Fruit fly (Drosophila melanogaster) whole organism, embryonic: Measurements from ENCODE around the gene CG11454.

Experiments used
- CG10654 ChIP-seq: fragments of 200-800 bp; sonication (Bioruptor generic); optimal IDR thresholded peaks from 2 replicates; lab custom pipeline; 2016; ENCODE audit warnings: missing biosample characterization, missing genetic modification characterization
- CG10979 ChIP-seq: fragments of 200-800 bp; sonication (Bioruptor generic); optimal IDR thresholded peaks from 2 replicates; lab custom pipeline; 2018; ENCODE audit warnings: missing biosample characterization, mild to moderate bottlenecking, missing genetic modification characterization, moderate library complexity
- CG13287 ChIP-seq: fragments of 200-800 bp; sonication (Bioruptor generic); IDR thresholded peaks from 2 replicates; pipeline ENCODE4 v1.3.6; 2022; ENCODE audit warnings: missing biosample characterization, missing genetic modification characterization; ENCODE audit not compliant: partially characterized antibody
- CG13894 ChIP-seq: fragments of 200-800 bp; sonication (Bioruptor generic); optimal IDR thresholded peaks from 3 replicates; lab custom pipeline; 2018; ENCODE audit warnings: missing biosample characterization, mild to moderate bottlenecking, missing genetic modification characterization, moderate library complexity
- CG14965 ChIP-seq: fragments of 200-800 bp; sonication (Bioruptor generic); optimal IDR thresholded peaks from 2 replicates; lab custom pipeline; 2016; ENCODE audit warnings: missing biosample characterization, missing genetic modification characterization, borderline replicate concordance
- CG1529 ChIP-seq: fragments of 200-800 bp; sonication (Bioruptor generic); optimal IDR thresholded peaks from 3 replicates; lab custom pipeline; 2018; ENCODE audit warnings: missing biosample characterization, missing genetic modification characterization
- CG15514 ChIP-seq: fragments of 200-800 bp; sonication (Bioruptor generic); optimal IDR thresholded peaks from 3 replicates; lab custom pipeline; 2017; ENCODE audit warnings: missing biosample characterization, missing genetic modification characterization, mild to moderate bottlenecking, moderate library complexity, missing genetic modification reagents
- CG15696 ChIP-seq: fragments of 200-800 bp; sonication (Bioruptor generic); optimal IDR thresholded peaks from 2 replicates; lab custom pipeline; 2019; ENCODE audit warnings: missing biosample characterization, mild to moderate bottlenecking, missing genetic modification characterization, moderate library complexity
- CG16779 ChIP-seq: fragments of 200-800 bp; sonication (Bioruptor generic); IDR thresholded peaks from 2 replicates; pipeline ENCODE4 v1.3.6; 2022; ENCODE audit warnings: missing biosample characterization, missing genetic modification characterization
- CG17568 ChIP-seq: fragments of 200-800 bp; sonication (Bioruptor generic); optimal IDR thresholded peaks from 2 replicates; lab custom pipeline; 2018; ENCODE audit warnings: missing biosample characterization, mild to moderate bottlenecking, missing genetic modification characterization, moderate library complexity
- CG18011 ChIP-seq: fragments of 200-800 bp; sonication (Bioruptor generic); optimal IDR thresholded peaks from 2 replicates; lab custom pipeline; 2017; ENCODE audit warnings: missing biosample characterization, missing genetic modification characterization, mild to moderate bottlenecking, moderate library complexity, missing genotype
- CG1832 ChIP-seq: fragments of 200-800 bp; sonication (Bioruptor generic); optimal IDR thresholded peaks from 2 replicates; lab custom pipeline; 2017; ENCODE audit warnings: missing biosample characterization, mild to moderate bottlenecking, missing genetic modification characterization, inconsistent platforms
- CG2120 ChIP-seq: fragments of 200-800 bp; sonication (Bioruptor generic); optimal IDR thresholded peaks from 3 replicates; lab custom pipeline; 2016; ENCODE audit warnings: missing biosample characterization, missing genetic modification characterization
- CG3163 ChIP-seq: fragments of 200-800 bp; sonication (Bioruptor generic); optimal IDR thresholded peaks from 3 replicates; lab custom pipeline; 2016; ENCODE audit warnings: missing biosample characterization, missing genetic modification characterization
- CG34224 ChIP-seq: fragments of 200-800 bp; sonication (Bioruptor generic); IDR thresholded peaks from 3 replicates; pipeline ENCODE4 v1.3.6; 2022; ENCODE audit warnings: missing biosample characterization, missing genetic modification characterization; ENCODE audit not compliant: partially characterized antibody
- CG34376 ChIP-seq: fragments of 200-800 bp; sonication (Bioruptor generic); optimal IDR thresholded peaks from 2 replicates; lab custom pipeline; 2018; ENCODE audit warnings: missing biosample characterization, mild to moderate bottlenecking, missing genetic modification characterization
- CG4360 ChIP-seq: fragments of 200-800 bp; sonication (Bioruptor generic); IDR thresholded peaks from 2 replicates; pipeline ENCODE4 v1.3.6; 2022; ENCODE audit warnings: missing biosample characterization, missing genetic modification characterization
- CG4730 ChIP-seq: fragments of 200-800 bp; sonication (Bioruptor generic); IDR thresholded peaks from 2 replicates; pipeline ENCODE4 v1.3.6; 2022; ENCODE audit warnings: missing biosample characterization, missing genetic modification characterization
- CG6654 ChIP-seq: fragments of 200-800 bp; sonication (Bioruptor generic); optimal IDR thresholded peaks from 2 replicates; lab custom pipeline; 2017; ENCODE audit warnings: missing biosample characterization, mild to moderate bottlenecking, missing genetic modification characterization
- CG7745 ChIP-seq: fragments of 200-800 bp; sonication (Bioruptor generic); optimal IDR thresholded peaks from 2 replicates; lab custom pipeline; 2018; ENCODE audit warnings: missing biosample characterization, mild to moderate bottlenecking, missing genetic modification characterization, moderate library complexity
- CG7963 ChIP-seq: fragments of 200-800 bp; sonication (Bioruptor generic); IDR thresholded peaks from 3 replicates; pipeline ENCODE4 v1.3.6; 2022; ENCODE audit warnings: missing biosample characterization, missing genetic modification characterization; ENCODE audit not compliant: partially characterized antibody
- Deaf1 ChIP-seq: fragments of 200-800 bp; optimal IDR thresholded peaks from 3 replicates; lab custom pipeline; 2019; ENCODE audit warnings: missing biosample characterization, mild to moderate bottlenecking, missing genetic modification characterization, moderate library complexity
- Drgx ChIP-seq: fragments of 200-800 bp; sonication (Bioruptor generic); IDR thresholded peaks from 2 replicates; pipeline ENCODE4 v1.3.6; 2022; ENCODE audit warnings: missing biosample characterization, missing genetic modification characterization
- E2f2 ChIP-seq: fragments of 200-800 bp; sonication (Bioruptor generic); IDR thresholded peaks from 2 replicates; pipeline ENCODE4 v1.3.6; 2022; ENCODE audit warnings: missing biosample characterization, missing genetic modification characterization
- HLH4C ChIP-seq: fragments of 200-800 bp; sonication (Bioruptor generic); IDR thresholded peaks from 3 replicates; pipeline ENCODE4 v1.3.6; 2022; ENCODE audit warnings: missing biosample characterization, missing genetic modification characterization; ENCODE audit not compliant: partially characterized antibody
- Hand ChIP-seq: fragments of 200-800 bp; sonication (Bioruptor generic); optimal IDR thresholded peaks from 2 replicates; lab custom pipeline; 2017; ENCODE audit warnings: mild to moderate bottlenecking, missing biosample characterization, missing genetic modification reagents, missing genetic modification characterization
- Mes4 ChIP-seq: fragments of 200-800 bp; sonication (Bioruptor generic); optimal IDR thresholded peaks from 2 replicates; lab custom pipeline; 2016; ENCODE audit warnings: missing biosample characterization, missing genetic modification characterization
- Nf-YC ChIP-seq: fragments of 200-800 bp; optimal IDR thresholded peaks from 3 replicates; lab custom pipeline; 2019; ENCODE audit warnings: missing biosample characterization, mild to moderate bottlenecking, missing genetic modification characterization, moderate library complexity
- Oaz ChIP-seq: fragments of 200-800 bp; sonication (Bioruptor generic); IDR thresholded peaks from 2 replicates; pipeline ENCODE4 v1.3.6; 2022; ENCODE audit warnings: missing biosample characterization, missing genetic modification characterization
- PHDP ChIP-seq: fragments of 200-800 bp; sonication (Bioruptor generic); optimal IDR thresholded peaks from 3 replicates; lab custom pipeline; 2018; ENCODE audit warnings: missing biosample characterization, mild to moderate bottlenecking, missing genetic modification characterization, moderate library complexity
- Spps ChIP-seq: fragments of 200-800 bp; sonication (Bioruptor generic); optimal IDR thresholded peaks from 2 replicates; lab custom pipeline; 2018; ENCODE audit warnings: missing biosample characterization, mild to moderate bottlenecking, missing genetic modification characterization
- Trl ChIP-seq, 3 experiments: fragments of >200 bp in 2 of 3; fragments of 200-800 bp in 1 of 3; sonication (Bioruptor generic) in 1 of 3; optimal IDR thresholded peaks; 2 replicates in 1 of 3; 3 replicates in 2 of 3; lab custom pipeline; 2016 to 2017; ENCODE audit warnings: missing biosample characterization in 1 of 3, missing genetic modification characterization in 1 of 3
- bab2 ChIP-seq: fragments of 200-800 bp; sonication (Bioruptor generic); optimal IDR thresholded peaks from 2 replicates; lab custom pipeline; 2016; ENCODE audit warnings: missing biosample characterization, missing genetic modification characterization
- crc ChIP-seq: fragments of 200-800 bp; sonication (Bioruptor generic); optimal IDR thresholded peaks from 2 replicates; lab custom pipeline; 2016; ENCODE audit warnings: missing biosample characterization, missing genetic modification characterization
- cwo ChIP-seq: fragments of 200-800 bp; sonication (Bioruptor generic); optimal IDR thresholded peaks from 3 replicates; lab custom pipeline; 2017; ENCODE audit warnings: missing biosample characterization, missing genetic modification characterization, mild to moderate bottlenecking, moderate library complexity, missing genetic modification reagents
- dm ChIP-seq: fragments of 200-800 bp; sonication (Bioruptor generic); optimal IDR thresholded peaks from 3 replicates; lab custom pipeline; 2016; ENCODE audit warnings: missing biosample characterization, missing genetic modification characterization
- hb ChIP-seq: fragments of 200-800 bp; sonication (Bioruptor generic); IDR thresholded peaks from 3 replicates; pipeline ENCODE4 v1.3.6; 2022; ENCODE audit warnings: missing biosample characterization, missing genetic modification characterization; ENCODE audit not compliant: partially characterized antibody
- jumu ChIP-seq: fragments of 200-800 bp; sonication (Bioruptor generic); optimal IDR thresholded peaks from 3 replicates; lab custom pipeline; 2016; ENCODE audit warnings: missing biosample characterization, missing genetic modification characterization
- kah ChIP-seq: fragments of 200-800 bp; sonication (Bioruptor generic); optimal IDR thresholded peaks from 2 replicates; lab custom pipeline; 2018; ENCODE audit warnings: missing biosample characterization, mild to moderate bottlenecking, missing genetic modification characterization
- ken ChIP-seq: fragments of 200-800 bp; sonication (Bioruptor generic); IDR thresholded peaks from 3 replicates; pipeline ENCODE4 v1.3.6; 2022; ENCODE audit warnings: missing biosample characterization, missing genetic modification characterization
- pnt ChIP-seq: fragments of 200-800 bp; sonication (Bioruptor generic); optimal IDR thresholded peaks from 3 replicates; lab custom pipeline; 2016; ENCODE audit warnings: missing biosample characterization, missing genetic modification characterization
- pros ChIP-seq: fragments of 200-800 bp; sonication (Bioruptor generic); optimal IDR thresholded peaks from 3 replicates; lab custom pipeline; 2019; ENCODE audit warnings: missing biosample characterization, mild to moderate bottlenecking, missing genetic modification characterization, moderate library complexity
- rib ChIP-seq: fragments of 200-800 bp; sonication (Bioruptor generic); IDR thresholded peaks from 2 replicates; pipeline ENCODE4 v1.3.6; 2022; ENCODE audit warnings: missing biosample characterization, missing genetic modification characterization
- sc ChIP-seq, 3 experiments: fragments of >200 bp in 2 of 3; fragments of 200-800 bp in 1 of 3; sonication (Bioruptor generic) in 1 of 3; optimal IDR thresholded peaks; 2 replicates in 2 of 3; 3 replicates in 1 of 3; lab custom pipeline; 2017; ENCODE audit warnings: mild to moderate bottlenecking in 1 of 3, missing biosample characterization in 1 of 3, missing genetic modification characterization in 1 of 3, missing genetic modification reagents in 1 of 3
- sens ChIP-seq: fragments of 200-800 bp; sonication (Bioruptor generic); peaks from one replicate; lab custom pipeline; 2016; ENCODE audit warnings: missing biosample characterization, missing genetic modification characterization
- sug ChIP-seq: fragments of 200-800 bp; optimal IDR thresholded peaks from 2 replicates; lab custom pipeline; 2019; ENCODE audit warnings: missing biosample characterization, mild to moderate bottlenecking, missing genetic modification characterization, moderate library complexity
- twi ChIP-seq: fragments of 200-800 bp; optimal IDR thresholded peaks from 2 replicates; lab custom pipeline; 2019; ENCODE audit warnings: missing biosample characterization, mild to moderate bottlenecking, missing genetic modification characterization, moderate library complexity
- tx ChIP-seq: fragments of 200-800 bp; sonication (Bioruptor generic); optimal IDR thresholded peaks from 2 replicates; lab custom pipeline; 2016; ENCODE audit warnings: missing biosample characterization, missing genetic modification characterization

Gene CG11454

DNA sequence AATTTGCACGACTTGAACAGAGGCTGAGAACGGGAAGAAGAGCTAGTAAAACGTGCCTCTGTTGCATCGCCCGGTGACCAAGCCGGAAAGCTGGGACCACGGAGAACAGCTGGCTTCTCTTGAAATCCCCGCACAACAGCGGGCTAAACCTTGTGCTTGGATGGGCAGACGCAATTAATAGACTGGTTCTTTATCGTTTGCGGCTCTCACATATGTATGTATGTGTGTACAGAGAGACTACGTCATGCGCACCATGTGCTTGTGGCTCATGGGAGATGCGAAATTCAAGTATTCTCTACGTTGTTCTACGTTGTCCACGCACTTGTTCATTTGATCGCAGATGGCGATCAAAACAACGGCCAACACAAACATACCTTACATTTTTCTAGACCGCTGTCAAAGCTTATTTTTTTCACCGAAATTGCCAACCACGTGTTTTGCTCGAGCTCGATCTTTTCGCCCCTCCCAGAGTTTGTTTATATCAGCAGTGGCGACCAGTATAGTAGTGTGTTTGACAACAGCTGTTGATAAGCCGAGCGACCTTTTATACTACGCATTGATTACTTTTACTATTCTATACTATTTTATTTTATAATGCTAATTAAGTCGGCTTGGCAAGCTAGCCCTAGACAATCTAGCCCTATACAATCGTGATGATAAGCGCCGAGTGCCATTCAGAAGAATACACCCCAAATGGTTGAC, 33.9 kb upstream of the CG11454 start (continued):
- TF ChIP-seq CG3163 (GFP tag; lab: Kevin White, UChicago), result peak; percentile 40
- TF ChIP-seq cwo (GFP tag; lab: Kevin White, UChicago), result peak; percentile 86
- peak; percentile 22 for TF ChIP-seq kah
- peak; percentile 33; the same call in 1 of the 2 replicates for TF ChIP-seq CG13287 (GFP tag; lab: Robert Waterston, UW)
- peak; percentile 44; the same call in 1 of the 3 replicates for TF ChIP-seq CG34224 (GFP tag; lab: Robert Waterston, UW)
- TF ChIP-seq Hand (GFP tag; lab: Kevin White, UChicago), result no peak
- TF ChIP-seq crc, result no peak
- TF ChIP-seq PHDP, result no peak
- no peak for TF ChIP-seq CG10654
- peak; percentile 87 for TF ChIP-seq dm (GFP tag; lab: Kevin White, UChicago)
- no peak for TF ChIP-seq sc (optimal IDR thresholded peaks at IDR 0.05; lab: Kevin White, UChicago)
- TF ChIP-seq sc (GFP tag; optimal IDR thresholded peaks at IDR 0.05; lab: Kevin White, UChicago), result no peak
- TF ChIP-seq E2f2 (GFP tag; lab: Robert Waterston, UW), result no peak
- no peak for TF ChIP-seq CG1832 (GFP tag; lab: Kevin White, UChicago)
- peak; percentile 88 for TF ChIP-seq twi (tag; lab: Kevin White, UChicago)
- TF ChIP-seq CG16779 (GFP tag; lab: Robert Waterston, UW), result no peak
- TF ChIP-seq Spps (tag; lab: Kevin White, UChicago), result no peak
- no peak for TF ChIP-seq CG15696 (tag; lab: Kevin White, UChicago)
- TF ChIP-seq sens (GFP tag; lab: Kevin White, UChicago), result peak; percentile 3
- TF ChIP-seq CG2120 (GFP tag; lab: Kevin White, UChicago), result peak; percentile 19
- TF ChIP-seq CG6654 (GFP tag; lab: Kevin White, UChicago), result no peak
- no peak for TF ChIP-seq CG1529
- no peak for TF ChIP-seq Deaf1 (tag; lab: Kevin White, UChicago)
- 0 out of 2 replicates have a peak, but pooled peaks have one; percentile 10 for TF ChIP-seq Drgx (GFP tag; lab: Robert Waterston, UW)
- peak; percentile 9; the same call in 1 of the 2 replicates for TF ChIP-seq rib (GFP tag; lab: Robert Waterston, UW)
- peak; percentile 21 for TF ChIP-seq pros (GFP tag; lab: Kevin White, UChicago)
- no peak for TF ChIP-seq bab2 (GFP tag; lab: Kevin White, UChicago)
- TF ChIP-seq CG34376, result peak; percentile 90
- TF ChIP-seq CG15514, result peak; percentile 82
- TF ChIP-seq jumu (GFP tag; lab: Kevin White, UChicago), result no peak
- no peak for TF ChIP-seq Mes4 (GFP tag; lab: Kevin White, UChicago)
- TF ChIP-seq Oaz (GFP tag; lab: Robert Waterston, UW), result no peak
- no peak for TF ChIP-seq CG4360 (GFP tag; lab: Robert Waterston, UW)
- peak; percentile 4 for TF ChIP-seq tx (GFP tag; lab: Kevin White, UChicago)
- no peak for TF ChIP-seq CG14965 (GFP tag; lab: Kevin White, UChicago)
- no peak for TF ChIP-seq CG18011 (GFP tag; lab: Kevin White, UChicago)
- no peak for TF ChIP-seq CG7963
- peak; percentile 9 to 56 for TF ChIP-seq Trl (optimal IDR thresholded peaks at IDR 0.05; lab: Kevin White, UChicago)
- no peak for TF ChIP-seq Trl (GFP tag; optimal IDR thresholded peaks at IDR 0.05; lab: Kevin White, UChicago)
- no peak for TF ChIP-seq pnt (GFP tag; lab: Kevin White, UChicago)
- TF ChIP-seq sug (tag; lab: Kevin White, UChicago), result peak; percentile 88
- peak; percentile 51 for TF ChIP-seq CG13894 (tag; lab: Kevin White, UChicago)
- no peak for TF ChIP-seq Nf-YC (tag; lab: Kevin White, UChicago)
- no peak for TF ChIP-seq CG17568 (GFP tag; lab: Kevin White, UChicago)
- no peak for TF ChIP-seq HLH4C (GFP tag; lab: Robert Waterston, UW)
- no peak for TF ChIP-seq ken
- TF ChIP-seq CG10979 (tag; lab: Kevin White, UChicago), result no peak
- no peak for TF ChIP-seq CG7745 (tag; lab: Kevin White, UChicago)
- no peak for TF ChIP-seq CG4730
- TF ChIP-seq hb (GFP tag; lab: Robert Waterston, UW), result no peak
